1 fruit fly cellular context compared by ENCODE assay signal in genomic region chr2L:15013523-15013922, dm6.
TF ChIP-seq lines count a peak whose summit lies in the region.

No protein-coding gene starts in this region.

TF ChIP-seq in whole organism, embryonic, 481 proteins besides CTCF, POLR2A, EP300 and RAD21 (continued from another document):
- 0 out of 2 replicates have a peak, but pooled peaks have one; percentile 14 for TF ChIP-seq CG7372 (GFP tag; IDR thresholded peaks at IDR 0.05; lab: Robert Waterston, UW)
- no peak for TF ChIP-seq Sox100B (GFP tag; optimal IDR thresholded peaks at IDR 0.05; lab: Kevin White, UChicago)
- no peak for TF ChIP-seq CG4820 (GFP tag; optimal IDR thresholded peaks at IDR 0.05; lab: Kevin White, UChicago)
- TF ChIP-seq cad (GFP tag; optimal IDR thresholded peaks at IDR 0.05; lab: Kevin White, UChicago), result peak; percentile 80
- TF ChIP-seq CG17328 (GFP tag; IDR thresholded peaks at IDR 0.05; lab: Robert Waterston, UW), result 0 out of 2 replicates have a peak, but pooled peaks have one; percentile 10
- TF ChIP-seq scrt (GFP tag; optimal IDR thresholded peaks at IDR 0.05; lab: Kevin White, UChicago), result peak; percentile 0
- TF ChIP-seq tll (GFP tag; optimal IDR thresholded peaks at IDR 0.05; lab: Kevin White, UChicago), result peak in 1 of 2 experiments; percentile 83
- TF ChIP-seq CHES-1-like (GFP tag; optimal IDR thresholded peaks at IDR 0.05; lab: Kevin White, UChicago), result no peak
